Fruit fly (Drosophila melanogaster): ENCODE data around the gene epsilonCOP.

The epsilonCOP gene

DNA sequence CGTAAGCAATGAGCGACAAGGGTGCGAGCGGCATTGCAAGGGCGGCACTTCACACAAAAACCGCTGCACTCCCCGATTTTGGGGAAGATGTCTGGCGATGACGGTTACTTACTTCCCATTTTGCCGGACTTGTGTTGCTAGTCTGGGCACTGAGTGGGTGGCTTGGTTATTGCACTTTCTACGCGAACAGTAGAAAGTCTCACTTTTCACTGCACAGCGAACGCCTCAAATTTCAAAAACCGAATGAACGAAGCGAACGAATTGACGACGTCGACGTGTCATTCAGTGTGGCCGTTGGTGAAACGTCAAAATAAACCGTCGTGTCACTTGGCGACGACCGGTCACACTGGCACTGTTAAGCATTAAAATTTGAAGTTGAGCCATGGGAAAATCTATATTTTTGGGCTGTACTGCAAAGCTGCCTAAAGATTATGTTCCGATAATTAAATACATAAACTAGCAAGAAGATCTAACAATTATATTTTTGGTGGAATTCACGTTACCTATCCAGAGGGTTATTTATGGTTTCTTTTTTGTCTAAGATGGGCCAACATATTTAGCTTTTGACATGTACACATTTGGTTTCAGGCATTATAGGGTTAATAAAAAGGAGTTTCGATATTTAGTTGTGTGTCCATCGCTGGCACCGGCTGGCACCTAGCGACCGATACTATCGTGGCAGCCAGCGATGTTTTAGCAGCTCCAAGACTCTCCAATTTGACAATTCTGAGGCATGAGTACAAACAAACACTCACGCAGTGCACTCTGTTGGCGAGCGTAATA lies 8.5 kb upstream of the epsilonCOP start, which contains the start of the genes Sec61alpha and Daxx (continued):
- TF ChIP-seq CG4854 (GFP tag; optimal IDR thresholded peaks at IDR 0.05): peak; percentile 64
- TF ChIP-seq CG11695 (GFP tag; IDR thresholded peaks at IDR 0.05): peak; percentile 77
- TF ChIP-seq bowl (GFP tag; IDR thresholded peaks at IDR 0.05): 0 out of 2 replicates have a peak, but pooled peaks have one; percentile 53
- peak; percentile 77 for TF ChIP-seq CG4282 (GFP tag; optimal IDR thresholded peaks at IDR 0.05)
- TF ChIP-seq shn (GFP tag; optimal IDR thresholded peaks at IDR 0.05): peak; percentile 94
- peak in 1 of 2 experiments; percentile 69 for TF ChIP-seq insv (GFP tag; optimal IDR thresholded peaks at IDR 0.05)
- TF ChIP-seq Sry-β (GFP tag; optimal IDR thresholded peaks at IDR 0.05): peak; percentile 35
- TF ChIP-seq cas (GFP tag; IDR thresholded peaks at IDR 0.05): peak; percentile 88
- TF ChIP-seq CG11723 (GFP tag; optimal IDR thresholded peaks at IDR 0.05): peak; percentile 34
- TF ChIP-seq ftz-f1 (GFP tag; optimal IDR thresholded peaks at IDR 0.05): peak; percentile 27
- TF ChIP-seq Fer1 (GFP tag; optimal IDR thresholded peaks at IDR 0.05): peak; percentile 67
- TF ChIP-seq CG11504 (tag; optimal IDR thresholded peaks at IDR 0.05): peak; percentile 82
- TF ChIP-seq gcm2 (GFP tag; optimal IDR thresholded peaks at IDR 0.05): peak; percentile 43
- TF ChIP-seq Poxn (GFP tag; IDR thresholded peaks at IDR 0.05): peak; percentile 75; the same call in 1 of the 2 replicates
- TF ChIP-seq ERR (GFP tag; optimal IDR thresholded peaks at IDR 0.05): peak; percentile 69
- peak; percentile 63 for TF ChIP-seq CG34376 (GFP tag; optimal IDR thresholded peaks at IDR 0.05)
- TF ChIP-seq CG42726 (GFP tag; IDR thresholded peaks at IDR 0.05; ENCODE audit: partially characterized antibody): peak; percentile 100
- peak; percentile 58 for TF ChIP-seq CG17385 (GFP tag; optimal IDR thresholded peaks at IDR 0.05)
- peak; percentile 45; the same call in 2 of the 3 replicates for TF ChIP-seq sr (GFP tag; IDR thresholded peaks at IDR 0.05)
- TF ChIP-seq Jarid2 (GFP tag; optimal IDR thresholded peaks at IDR 0.05): no peak
- TF ChIP-seq tna (GFP tag; IDR thresholded peaks at IDR 0.05; ENCODE audit: partially characterized antibody): peak; percentile 100
- peak; percentile 85 for TF ChIP-seq CG10147 (GFP tag; optimal IDR thresholded peaks at IDR 0.05)
- peak; percentile 99 for TF ChIP-seq Scr (GFP tag; IDR thresholded peaks at IDR 0.05; ENCODE audit: partially characterized antibody)
- peak; percentile 63 for TF ChIP-seq D19A (tag; optimal IDR thresholded peaks at IDR 0.05)
- peak; percentile 91 for TF ChIP-seq pnt (GFP tag; optimal IDR thresholded peaks at IDR 0.05)
- TF ChIP-seq cwo (GFP tag; optimal IDR thresholded peaks at IDR 0.05): peak; percentile 62
- peak; percentile 80 for TF ChIP-seq CG11085 (GFP tag; IDR thresholded peaks at IDR 0.05)
- TF ChIP-seq bbx (GFP tag; IDR thresholded peaks at IDR 0.05; ENCODE audit: partially characterized antibody): peak; percentile 100
- TF ChIP-seq ci (GFP tag; IDR thresholded peaks at IDR 0.05): peak; percentile 79
- TF ChIP-seq CG4617 (GFP tag; optimal IDR thresholded peaks at IDR 0.05; ENCODE audit: borderline replicate concordance): peak; percentile 39
- peak; percentile 72 for TF ChIP-seq CG31224 (GFP tag; IDR thresholded peaks at IDR 0.05)
- peak; percentile 75 for TF ChIP-seq NC2β (GFP tag; optimal IDR thresholded peaks at IDR 0.05)
- TF ChIP-seq zfh1 (GFP tag; IDR thresholded peaks at IDR 0.05): peak; percentile 69; the same call in 2 of the 3 replicates
- TF ChIP-seq vfl (GFP tag; optimal IDR thresholded peaks at IDR 0.05): peak; percentile 87
- TF ChIP-seq HLH4C (GFP tag; IDR thresholded peaks at IDR 0.05; ENCODE audit: partially characterized antibody): peak; percentile 99
- TF ChIP-seq da (GFP tag; optimal IDR thresholded peaks at IDR 0.05): peak; percentile 77
- TF ChIP-seq hb (GFP tag; IDR thresholded peaks at IDR 0.05; ENCODE audit: partially characterized antibody): peak; percentile 100
- peak; percentile 89 for TF ChIP-seq CG6272 (GFP tag; IDR thresholded peaks at IDR 0.05)
- TF ChIP-seq pros (GFP tag; optimal IDR thresholded peaks at IDR 0.05): no peak
- TF ChIP-seq CG4820 (GFP tag; optimal IDR thresholded peaks at IDR 0.05): peak; percentile 70
- peak; percentile 80 for TF ChIP-seq CG13123 (GFP tag; optimal IDR thresholded peaks at IDR 0.05)
- peak; percentile 91 for TF ChIP-seq CG13624 (GFP tag; optimal IDR thresholded peaks at IDR 0.05)
- TF ChIP-seq CG8359 (GFP tag; optimal IDR thresholded peaks at IDR 0.05; ENCODE audit: borderline replicate concordance): peak; percentile 10
- no peak for TF ChIP-seq Tbp (GFP tag; optimal IDR thresholded peaks at IDR 0.05)
- peak; percentile 40 for TF ChIP-seq CG5245 (GFP tag; optimal IDR thresholded peaks at IDR 0.05)
- TF ChIP-seq CG10979 (tag; optimal IDR thresholded peaks at IDR 0.05): peak; percentile 68
- peak; percentile 76 for TF ChIP-seq lbe (GFP tag; optimal IDR thresholded peaks at IDR 0.05)
- TF ChIP-seq BEAF-32 (GFP tag; optimal IDR thresholded peaks at IDR 0.05): peak; percentile 100

Data from whole organism, embryonic.